Fruit fly (Drosophila melanogaster): Measurements from ENCODE around the gene CG17776.

Gene CG17776

DNA sequence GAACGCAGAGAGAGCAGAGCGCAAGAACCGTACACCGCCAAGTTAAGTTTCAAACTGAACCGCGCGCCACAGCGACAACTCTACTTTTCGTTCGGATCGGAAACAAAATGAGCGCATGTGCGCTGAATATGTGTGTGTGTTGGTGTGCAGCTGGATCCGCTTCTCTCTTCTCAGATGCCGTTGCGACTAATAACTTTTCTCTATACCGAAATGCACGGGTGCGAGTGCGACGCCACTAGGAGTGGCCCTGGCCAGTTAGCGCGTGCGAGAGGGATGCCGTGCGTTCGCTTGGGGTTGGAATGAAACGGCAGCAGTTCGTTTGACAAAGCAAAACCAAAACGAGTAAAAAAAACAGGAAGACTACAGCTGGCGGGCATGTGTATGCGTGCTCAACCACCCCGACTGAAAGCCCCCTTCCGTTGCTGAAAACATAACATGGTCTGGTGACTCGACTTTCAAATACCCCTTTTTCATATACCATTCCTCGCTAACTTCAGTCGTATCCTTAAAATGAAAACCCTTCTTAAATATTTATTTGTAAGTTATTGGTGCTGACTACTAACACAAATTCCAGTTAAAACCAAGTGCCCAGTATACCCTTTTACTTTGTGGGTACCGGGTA is 47.6 kb upstream of the CG17776 start (continued):
- TF ChIP-seq pros (GFP tag; optimal IDR thresholded peaks at IDR 0.05) (no peak), bab2 (GFP tag; optimal IDR thresholded peaks at IDR 0.05) (peak; percentile 100), CG11398 (GFP tag; optimal IDR thresholded peaks at IDR 0.05) (peak; percentile 100), CG12769 (tag; optimal IDR thresholded peaks at IDR 0.05) (peak; percentile 100), sc (optimal IDR thresholded peaks at IDR 0.05) (no peak), sc (GFP tag; optimal IDR thresholded peaks at IDR 0.05) (peak; percentile 100), CG10654 (GFP tag; optimal IDR thresholded peaks at IDR 0.05) (peak; percentile 100), CG1529 (GFP tag; optimal IDR thresholded peaks at IDR 0.05) (peak; percentile 100), ham (GFP tag; IDR thresholded peaks at IDR 0.05) (peak; percentile 100), Optix (GFP tag; IDR thresholded peaks at IDR 0.05) (peak; percentile 100), slou (GFP tag; optimal IDR thresholded peaks at IDR 0.05) (peak; percentile 100), tx (GFP tag; optimal IDR thresholded peaks at IDR 0.05) (peak; percentile 100), YL-1 (GFP tag; optimal IDR thresholded peaks at IDR 0.05) (peak; percentile 98), ap (GFP tag; IDR thresholded peaks at IDR 0.05) (peak; percentile 100), Rx (GFP tag; IDR thresholded peaks at IDR 0.05) (peak; percentile 100), dmrt99B (tag; optimal IDR thresholded peaks at IDR 0.05) (peak; percentile 100), CG15479 (GFP tag; optimal IDR thresholded peaks at IDR 0.05) (peak; percentile 79), danr (GFP tag; IDR thresholded peaks at IDR 0.05) (peak; percentile 100), abd-A (tag; optimal IDR thresholded peaks at IDR 0.05) (peak; percentile 99), Nf-YB (GFP tag; optimal IDR thresholded peaks at IDR 0.05) (peak; percentile 93), amos (GFP tag; IDR thresholded peaks at IDR 0.05; ENCODE audit: partially characterized antibody) (no peak), Antp (GFP tag; optimal IDR thresholded peaks at IDR 0.05) (peak; percentile 100), Sry-δ (GFP tag; optimal IDR thresholded peaks at IDR 0.05) (peak; percentile 90), CG13894 (tag; optimal IDR thresholded peaks at IDR 0.05) (peak; percentile 99), CG18599 (GFP tag; optimal IDR thresholded peaks at IDR 0.05) (peak; percentile 100), NC2β (GFP tag; optimal IDR thresholded peaks at IDR 0.05) (peak; percentile 100), klu (GFP tag; IDR thresholded peaks at IDR 0.05) (peak; percentile 100), al (GFP tag; IDR thresholded peaks at IDR 0.05) (peak; percentile 100), pb (GFP tag; optimal IDR thresholded peaks at IDR 0.05) (peak; percentile 100), CG4282 (GFP tag; optimal IDR thresholded peaks at IDR 0.05) (peak; percentile 99), CG2678 (tag; optimal IDR thresholded peaks at IDR 0.05) (peak; percentile 100), so (GFP tag; IDR thresholded peaks at IDR 0.05) (peak; percentile 100), CG17912 (GFP tag; optimal IDR thresholded peaks at IDR 0.05) (peak; percentile 100), hb (GFP tag; IDR thresholded peaks at IDR 0.05; ENCODE audit: partially characterized antibody) (no peak), ro (GFP tag; IDR thresholded peaks at IDR 0.05) (peak; percentile 100), shn (GFP tag; optimal IDR thresholded peaks at IDR 0.05) (peak; percentile 100), CG14860 (GFP tag; IDR thresholded peaks at IDR 0.05; ENCODE audit: partially characterized antibody) (no peak), CG12155 (GFP tag; optimal IDR thresholded peaks at IDR 0.05) (peak; percentile 99), cas (GFP tag; IDR thresholded peaks at IDR 0.05) (peak; percentile 100), CG2199 (GFP tag; IDR thresholded peaks at IDR 0.05) (peak; percentile 100), fd3F (GFP tag; optimal IDR thresholded peaks at IDR 0.05) (peak; percentile 100), HLH3B (GFP tag; IDR thresholded peaks at IDR 0.05) (peak; percentile 100), her (GFP tag; optimal IDR thresholded peaks at IDR 0.05) (peak; percentile 98), CG6854 (GFP tag; optimal IDR thresholded peaks at IDR 0.05) (peak; percentile 99), sr (GFP tag; IDR thresholded peaks at IDR 0.05) (peak; percentile 100), ssp (GFP tag; IDR thresholded peaks at IDR 0.05) (peak; percentile 97), Poxn (GFP tag; IDR thresholded peaks at IDR 0.05) (peak; percentile 99), mam (GFP tag; optimal IDR thresholded peaks at IDR 0.05) (peak; percentile 100), onecut (GFP tag; IDR thresholded peaks at IDR 0.05) (peak; percentile 99), Hsf (GFP tag; optimal IDR thresholded peaks at IDR 0.05) (peak; percentile 100), lilli (GFP tag; optimal IDR thresholded peaks at IDR 0.05) (peak; percentile 100)
